Fruit fly (Drosophila melanogaster) whole organism, wandering third instar larva: ENCODE data around the gene mRpL32.

ENCODE experiments used
- Dfd ChIP-seq: fragments of >200 bp; optimal IDR thresholded peaks from 2 replicates; lab custom pipeline; 2017; ENCODE audit warnings: missing biosample characterization, missing genetic modification characterization
- GATAd ChIP-seq: sonication (Bioruptor generic); optimal IDR thresholded peaks from 2 replicates; lab custom pipeline; 2016; ENCODE audit warnings: missing biosample characterization, missing genetic modification characterization
- Jra ChIP-seq: sonication (Bioruptor generic); optimal IDR thresholded peaks from 2 replicates; lab custom pipeline; 2016; ENCODE audit warnings: missing biosample characterization, missing genetic modification characterization
- Myc ChIP-seq: fragments of >200 bp; optimal IDR thresholded peaks from 2 replicates; lab custom pipeline; 2017
- Sp1 ChIP-seq: fragments of 200-800 bp; sonication (Bioruptor generic); optimal IDR thresholded peaks from 3 replicates; lab custom pipeline; 2019; ENCODE audit warnings: missing biosample characterization, mild to moderate bottlenecking, missing genetic modification characterization, moderate library complexity
- br ChIP-seq: fragments of 200-800 bp; sonication (Bioruptor generic); optimal IDR thresholded peaks from 2 replicates; lab custom pipeline; 2016; ENCODE audit warnings: missing biosample characterization, missing genetic modification characterization
- dmrt93B ChIP-seq: fragments of 200-800 bp; sonication (Bioruptor generic); optimal IDR thresholded peaks from 2 replicates; lab custom pipeline; 2018; ENCODE audit warnings: missing biosample characterization, mild to moderate bottlenecking, missing genetic modification characterization
- dsf ChIP-seq: sonication (Bioruptor generic); optimal IDR thresholded peaks from 2 replicates; lab custom pipeline; 2016; ENCODE audit warnings: missing biosample characterization, missing genetic modification characterization, borderline replicate concordance
- lola ChIP-seq: fragments of >200 bp; optimal IDR thresholded peaks from 2 replicates; lab custom pipeline; 2017; ENCODE audit warnings: missing biosample characterization, missing genetic modification characterization
- psq ChIP-seq: fragments of 200-800 bp; sonication (Bioruptor generic); optimal IDR thresholded peaks from 3 replicates; lab custom pipeline; 2017; ENCODE audit warnings: missing biosample characterization, mild to moderate bottlenecking, missing genetic modification characterization, moderate library complexity
- sage ChIP-seq: fragments of 200-800 bp; sonication (Bioruptor generic); optimal IDR thresholded peaks from 2 replicates; lab custom pipeline; 2016; ENCODE audit warnings: missing biosample characterization, mild to moderate bottlenecking, missing genetic modification characterization

- TF ChIP-seq Jra (GFP tag; lab: Kevin White, UChicago) (no peak), sage (GFP tag; lab: Kevin White, UChicago) (no peak), br (GFP tag; lab: Kevin White, UChicago) (no peak), Myc (lab: Kevin White, UChicago) (no peak), psq (GFP tag; lab: Kevin White, UChicago) (no peak), lola (GFP tag; lab: Kevin White, UChicago) (no peak), dmrt93B (GFP tag; lab: Kevin White, UChicago) (no peak), Sp1 (GFP tag; lab: Kevin White, UChicago) (no peak), Dfd (no peak), GATAd (GFP tag; lab: Kevin White, UChicago) (no peak), dsf (GFP tag; lab: Kevin White, UChicago) (no peak)
Measured at dm6 chr3R:31235262-31235661, 17.4 kb upstream of the mRpL32 start, which contains the start of gene CG15564.
